Fruit fly (Drosophila melanogaster): ENCODE measurements around the gene Fim.

The Fim gene

DNA sequence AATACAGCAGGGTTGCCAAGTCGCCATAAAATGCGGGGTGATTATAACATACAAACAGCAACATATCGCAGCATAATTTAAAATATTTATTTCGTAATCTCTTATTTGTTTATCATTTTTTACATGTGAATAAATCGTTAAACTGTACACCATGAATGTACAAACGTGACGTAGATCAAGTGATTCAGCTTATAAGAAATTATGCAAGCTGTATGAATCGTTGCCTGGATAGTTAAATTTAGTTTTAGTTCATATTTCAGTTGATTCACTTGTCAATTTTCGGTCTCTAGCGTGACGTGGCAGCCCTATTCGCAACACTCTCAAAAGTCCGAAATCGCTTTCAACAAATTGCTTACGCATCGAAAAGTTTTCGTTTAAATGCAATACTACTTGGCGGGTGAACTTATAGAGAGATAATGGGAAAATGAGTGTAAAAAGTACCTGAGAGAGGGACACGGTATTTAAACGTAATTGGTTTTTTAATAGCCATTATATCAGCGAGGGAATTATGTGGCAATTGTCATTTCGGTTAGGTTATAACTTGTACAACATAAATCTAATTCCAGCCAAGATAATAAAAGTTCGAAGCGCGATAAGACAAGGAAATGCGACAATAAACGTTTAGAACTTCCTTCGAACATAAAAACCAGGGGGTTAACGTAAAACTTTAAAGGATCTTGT is 9.5 kb downstream of the Fim start (continued):
- TF ChIP-seq CkIIα-i1 (GFP tag; IDR thresholded peaks at IDR 0.05) (no peak), Mad (GFP tag; optimal IDR thresholded peaks at IDR 0.05) (peak; percentile 36), nerfin-1 (tag; optimal IDR thresholded peaks at IDR 0.05) (peak; percentile 60), sug (tag; optimal IDR thresholded peaks at IDR 0.05) (peak; percentile 49), disco-r (GFP tag; optimal IDR thresholded peaks at IDR 0.05) (no peak), HHEX (GFP tag; optimal IDR thresholded peaks at IDR 0.05) (peak; percentile 73), CG16813 (GFP tag; IDR thresholded peaks at IDR 0.05; ENCODE audit: partially characterized antibody) (no peak), CG10959 (GFP tag; IDR thresholded peaks at IDR 0.05) (no peak), Ada2b (GFP tag; IDR thresholded peaks at IDR 0.05) (peak; percentile 36; the same call in 1 of the 2 replicates), Sox102F (GFP tag; optimal IDR thresholded peaks at IDR 0.05) (peak; percentile 75), gfzf (GFP tag; optimal IDR thresholded peaks at IDR 0.05) (no peak), Rx (GFP tag; IDR thresholded peaks at IDR 0.05) (no peak; the same call in 1 of the 2 replicates), CG42726 (GFP tag; IDR thresholded peaks at IDR 0.05; ENCODE audit: partially characterized antibody) (no peak), tx (GFP tag; optimal IDR thresholded peaks at IDR 0.05) (peak; percentile 14), CG4854 (GFP tag; optimal IDR thresholded peaks at IDR 0.05) (peak; percentile 9), CG11093 (GFP tag; IDR thresholded peaks at IDR 0.05) (peak; percentile 45; the same call in 1 of the 3 replicates), cad (GFP tag; optimal IDR thresholded peaks at IDR 0.05) (no peak), Chrac-16 (GFP tag; optimal IDR thresholded peaks at IDR 0.05) (peak; percentile 36), Taf1 (GFP tag; IDR thresholded peaks at IDR 0.05) (no peak), CG15479 (GFP tag; optimal IDR thresholded peaks at IDR 0.05) (no peak), CG8359 (GFP tag; optimal IDR thresholded peaks at IDR 0.05; ENCODE audit: borderline replicate concordance) (peak; percentile 50), pb (GFP tag; optimal IDR thresholded peaks at IDR 0.05) (no peak), psq (GFP tag; optimal IDR thresholded peaks at IDR 0.05) (no peak), CG8290 (GFP tag; optimal IDR thresholded peaks at IDR 0.05) (peak; percentile 3), CG8290 (tag; optimal IDR thresholded peaks at IDR 0.05) (peak in 1 of 2 experiments; percentile 60), Oaz (GFP tag; IDR thresholded peaks at IDR 0.05) (0 out of 2 replicates have a peak, but pooled peaks have one; percentile 25), CG43689 (GFP tag; IDR thresholded peaks at IDR 0.05) (no peak), gcm (GFP tag; optimal IDR thresholded peaks at IDR 0.05) (peak; percentile 40), HmgZ (tag; optimal IDR thresholded peaks at IDR 0.05) (peak; percentile 68), CG14050 (GFP tag; IDR thresholded peaks at IDR 0.05) (peak; percentile 39; the same call in 2 of the 3 replicates), Aef1 (GFP tag; IDR thresholded peaks at IDR 0.05) (peak; percentile 34; the same call in 1 of the 3 replicates), CG7357 (GFP tag; IDR thresholded peaks at IDR 0.05) (peak; percentile 56), bbx (GFP tag; IDR thresholded peaks at IDR 0.05; ENCODE audit: partially characterized antibody) (no peak), Dad (GFP tag; optimal IDR thresholded peaks at IDR 0.05) (no peak), lilli (GFP tag; optimal IDR thresholded peaks at IDR 0.05) (peak; percentile 68), CG3995 (GFP tag; optimal IDR thresholded peaks at IDR 0.05) (peak; percentile 24), CoRest (tag; optimal IDR thresholded peaks at IDR 0.05) (peak; percentile 87), H15 (GFP tag; IDR thresholded peaks at IDR 0.05) (no peak), Doc3 (GFP tag; IDR thresholded peaks at IDR 0.05; ENCODE audit: partially characterized antibody) (no peak), eyg (GFP tag; optimal IDR thresholded peaks at IDR 0.05) (no peak), Sry-β (GFP tag; optimal IDR thresholded peaks at IDR 0.05) (no peak), CG12236 (GFP tag; optimal IDR thresholded peaks at IDR 0.05) (peak; percentile 21), ro (GFP tag; IDR thresholded peaks at IDR 0.05) (no peak), Abd-B (GFP tag; optimal IDR thresholded peaks at IDR 0.05) (peak; percentile 47), amos (GFP tag; IDR thresholded peaks at IDR 0.05; ENCODE audit: partially characterized antibody) (no peak), CG5180 (GFP tag; optimal IDR thresholded peaks at IDR 0.05) (peak; percentile 38), CG10431 (GFP tag; optimal IDR thresholded peaks at IDR 0.05) (no peak), hth (optimal IDR thresholded peaks at IDR 0.05) (no peak), CG13424 (tag; optimal IDR thresholded peaks at IDR 0.05) (peak; percentile 85), CG3163 (GFP tag; optimal IDR thresholded peaks at IDR 0.05) (no peak)

All from whole organism, embryonic.